Worm (Caenorhabditis elegans) whole organism, late embryonic: ENCODE results near the gene acl-13.

Source experiments
- F13H6.1 ChIP-seq: sonication (generic microtip); optimal IDR thresholded peaks from 2 replicates; lab custom pipeline; 2016; ENCODE audit warnings: missing genetic modification characterization, missing compliant biosample characterization
- T23F11.4 ChIP-seq: fragments of 200-800 bp; sonication (Bioruptor generic); optimal IDR thresholded peaks from 2 replicates; lab custom pipeline; 2018; ENCODE audit warnings: mild to moderate bottlenecking, missing genetic modification characterization, missing compliant biosample characterization
- Y22D7AL.16 ChIP-seq: sonication (generic microtip); optimal IDR thresholded peaks from 2 replicates; lab custom pipeline; 2016; ENCODE audit warnings: missing genetic modification characterization, missing compliant biosample characterization
- ahr-1 ChIP-seq: sonication (generic microtip); optimal IDR thresholded peaks from 2 replicates; lab custom pipeline; 2016; ENCODE audit warnings: missing genetic modification characterization, missing compliant biosample characterization
- ama-1 ChIP-seq: fragments of 150-350 bp; optimal IDR thresholded peaks from 2 replicates; lab custom pipeline; 2014
- ceh-14 ChIP-seq: sonication (generic microtip); optimal IDR thresholded peaks from 2 replicates; lab custom pipeline; 2016; ENCODE audit warnings: missing genotype, missing genetic modification characterization, missing compliant biosample characterization
- ceh-18 ChIP-seq: sonication (generic microtip); optimal IDR thresholded peaks from 2 replicates; lab custom pipeline; 2016; ENCODE audit warnings: missing genetic modification characterization, missing compliant biosample characterization
- ceh-19 ChIP-seq: fragments of 200-800 bp; sonication (Bioruptor generic); optimal IDR thresholded peaks from 2 replicates; lab custom pipeline; 2018; ENCODE audit warnings: mild to moderate bottlenecking, missing genetic modification characterization, missing compliant biosample characterization
- ceh-2 ChIP-seq: sonication (generic microtip); optimal IDR thresholded peaks from 2 replicates; lab custom pipeline; 2016; ENCODE audit warnings: missing genotype, missing genetic modification characterization, missing compliant biosample characterization
- ceh-22 ChIP-seq: sonication (generic microtip); optimal IDR thresholded peaks from 2 replicates; lab custom pipeline; 2017; ENCODE audit warnings: missing biosample characterization, missing genetic modification characterization
- ceh-24 ChIP-seq: sonication (generic microtip); optimal IDR thresholded peaks from 2 replicates; lab custom pipeline; 2016; ENCODE audit warnings: mild to moderate bottlenecking, missing genetic modification characterization, missing compliant biosample characterization
- ceh-34 ChIP-seq: sonication (generic microtip); optimal IDR thresholded peaks from 2 replicates; lab custom pipeline; 2016; ENCODE audit warnings: mild to moderate bottlenecking, missing genetic modification characterization, missing compliant biosample characterization
- ceh-45 ChIP-seq: fragments of 200-800 bp; sonication (Bioruptor generic); IDR thresholded peaks from 2 replicates; pipeline ENCODE4 v1.3.6; 2022; ENCODE audit warnings: missing genetic modification reagents, missing genetic modification characterization, missing compliant biosample characterization
- ceh-48 ChIP-seq: sonication (generic microtip); optimal IDR thresholded peaks from 2 replicates; lab custom pipeline; 2016; ENCODE audit warnings: missing genetic modification characterization, inconsistent platforms, missing compliant biosample characterization
- dmd-4 ChIP-seq: sonication (generic microtip); optimal IDR thresholded peaks from 2 replicates; lab custom pipeline; 2016; ENCODE audit warnings: borderline replicate concordance, missing genetic modification characterization, missing compliant biosample characterization
- dve-1 ChIP-seq: sonication (generic microtip); optimal IDR thresholded peaks from 2 replicates; lab custom pipeline; 2017; ENCODE audit warnings: antibody characterized with exemption, mild to moderate bottlenecking, missing genetic modification characterization, missing compliant biosample characterization
- elt-4 ChIP-seq: sonication (generic microtip); optimal IDR thresholded peaks from 2 replicates; lab custom pipeline; 2016; ENCODE audit warnings: missing genetic modification characterization, missing compliant biosample characterization
- fax-1 ChIP-seq: sonication (generic microtip); optimal IDR thresholded peaks from 2 replicates; lab custom pipeline; 2016; ENCODE audit warnings: missing genotype, missing genetic modification characterization, missing compliant biosample characterization
- fkh-10 ChIP-seq: fragments of 150-350 bp; optimal IDR thresholded peaks from 2 replicates; lab custom pipeline; 2014; ENCODE audit warnings: missing biosample characterization, missing genetic modification reagents, missing genetic modification characterization
- fkh-6 ChIP-seq: sonication (generic microtip); optimal IDR thresholded peaks from 2 replicates; lab custom pipeline; 2016; ENCODE audit warnings: missing genetic modification characterization, missing compliant biosample characterization
- hlh-13 ChIP-seq: fragments of 200-800 bp; sonication (Bioruptor generic); optimal IDR thresholded peaks from 2 replicates; lab custom pipeline; 2018; ENCODE audit warnings: mild to moderate bottlenecking, missing genetic modification characterization, missing compliant biosample characterization
- hlh-15 ChIP-seq: sonication (generic microtip); optimal IDR thresholded peaks from 2 replicates; lab custom pipeline; 2016; ENCODE audit warnings: missing genetic modification characterization, missing compliant biosample characterization
- hlh-6 ChIP-seq: sonication (generic microtip); optimal IDR thresholded peaks from 2 replicates; lab custom pipeline; 2016; ENCODE audit warnings: missing genotype, missing genetic modification characterization, missing compliant biosample characterization
- lim-6 ChIP-seq: sonication (generic microtip); optimal IDR thresholded peaks from 2 replicates; lab custom pipeline; 2016; ENCODE audit warnings: missing genetic modification characterization, missing compliant biosample characterization
- lin-11 ChIP-seq: fragments of 200-800 bp; sonication (Bioruptor generic); optimal IDR thresholded peaks from 2 replicates; lab custom pipeline; 2018; ENCODE audit warnings: mild to moderate bottlenecking, missing genetic modification characterization, missing compliant biosample characterization
- madf-2 ChIP-seq: sonication (generic microtip); optimal IDR thresholded peaks from 2 replicates; lab custom pipeline; 2017; ENCODE audit warnings: missing genetic modification characterization, missing compliant biosample characterization
- mec-3 ChIP-seq: sonication (generic microtip); optimal IDR thresholded peaks from 2 replicates; lab custom pipeline; 2016; ENCODE audit warnings: borderline replicate concordance, missing genetic modification characterization, missing compliant biosample characterization
- nfya-1 ChIP-seq: sonication (generic microtip); optimal IDR thresholded peaks from 2 replicates; lab custom pipeline; 2017; ENCODE audit warnings: missing genetic modification characterization, mild to moderate bottlenecking, missing compliant biosample characterization, antibody characterized with exemption, moderate library complexity
- nhr-232 ChIP-seq: sonication (generic microtip); optimal IDR thresholded peaks from 2 replicates; lab custom pipeline; 2016; ENCODE audit warnings: missing genetic modification characterization, missing compliant biosample characterization
- odd-2 ChIP-seq: sonication (generic microtip); optimal IDR thresholded peaks from 2 replicates; lab custom pipeline; 2017; ENCODE audit warnings: antibody characterized with exemption, mild to moderate bottlenecking, missing genetic modification characterization, missing compliant biosample characterization
- pag-3 ChIP-seq: sonication (generic microtip); optimal IDR thresholded peaks from 2 replicates; lab custom pipeline; 2016; ENCODE audit warnings: missing compliant biosample characterization, missing genetic modification characterization, borderline replicate concordance
- pat-9 ChIP-seq: fragments of 200-800 bp; sonication (Bioruptor generic); optimal IDR thresholded peaks from 2 replicates; lab custom pipeline; 2018; ENCODE audit warnings: mild to moderate bottlenecking, missing genetic modification characterization, moderate library complexity, missing compliant biosample characterization
- pha-4 ChIP-seq: fragments of 150-350 bp; optimal IDR thresholded peaks from 2 replicates; lab custom pipeline; 2018; ENCODE audit warnings: missing biosample characterization, missing genetic modification reagents, missing genetic modification characterization
- pqm-1 ChIP-seq: sonication (generic microtip); optimal IDR thresholded peaks from 2 replicates; lab custom pipeline; 2016; ENCODE audit warnings: missing genetic modification characterization, missing compliant biosample characterization
- pros-1 ChIP-seq: fragments of 150-350 bp; optimal IDR thresholded peaks from 2 replicates; lab custom pipeline; 2014; ENCODE audit warnings: missing biosample characterization, missing genetic modification reagents, missing genetic modification characterization
- ref-2 ChIP-seq: sonication (generic microtip); optimal IDR thresholded peaks from 2 replicates; lab custom pipeline; 2016; ENCODE audit warnings: missing genetic modification characterization, missing compliant biosample characterization
- rnt-1 ChIP-seq: sonication (generic microtip); optimal IDR thresholded peaks from 2 replicates; lab custom pipeline; 2016; ENCODE audit warnings: missing genetic modification characterization, missing compliant biosample characterization
- sdc-2 ChIP-seq: sonication (generic microtip); optimal IDR thresholded peaks from 2 replicates; lab custom pipeline; 2016; ENCODE audit warnings: missing genotype, missing genetic modification characterization, missing compliant biosample characterization
- sox-4 ChIP-seq: sonication (generic microtip); optimal IDR thresholded peaks from 2 replicates; lab custom pipeline; 2017; ENCODE audit warnings: mild to moderate bottlenecking, missing genetic modification characterization, inconsistent platforms, missing compliant biosample characterization
- syd-9 ChIP-seq: sonication (generic microtip); optimal IDR thresholded peaks from 2 replicates; lab custom pipeline; 2016; ENCODE audit warnings: mild to moderate bottlenecking, missing genetic modification characterization, moderate library complexity, missing compliant biosample characterization
- tbx-2 ChIP-seq: sonication (generic microtip); optimal IDR thresholded peaks from 2 replicates; lab custom pipeline; 2016; ENCODE audit warnings: missing genetic modification characterization, missing compliant biosample characterization
- tbx-7 ChIP-seq: sonication (generic microtip); optimal IDR thresholded peaks from 2 replicates; lab custom pipeline; 2016; ENCODE audit warnings: missing genotype, missing genetic modification characterization, missing compliant biosample characterization
- ttx-3 ChIP-seq: sonication (generic microtip); optimal IDR thresholded peaks from 2 replicates; lab custom pipeline; 2016; ENCODE audit warnings: missing genetic modification reagents, missing genetic modification characterization, missing compliant biosample characterization
- unc-3 ChIP-seq, 2 experiments: fragments of 200-800 bp in 1 of 2; sonication (Bioruptor generic) in 1 of 2; sonication (generic microtip) in 1 of 2; conservative IDR thresholded peaks in 1 of 2; optimal IDR thresholded peaks in 1 of 2; 2 replicates each; pipeline versions ENCODE4 v1.3.6 to Lab custom; 2016 to 2022; ENCODE audit warnings: missing compliant biosample characterization in 2 of 2, missing genetic modification characterization in 2 of 2, missing genetic modification reagents in 1 of 2
- unc-55 ChIP-seq: sonication (generic microtip); optimal IDR thresholded peaks from 2 replicates; lab custom pipeline; 2017; ENCODE audit warnings: missing biosample characterization, missing genetic modification reagents, missing genetic modification characterization
- unc-86 ChIP-seq: sonication (generic microtip); optimal IDR thresholded peaks from 2 replicates; lab custom pipeline; 2016; ENCODE audit warnings: missing genetic modification characterization, missing compliant biosample characterization
- zip-5 ChIP-seq: sonication (generic microtip); optimal IDR thresholded peaks from 2 replicates; lab custom pipeline; 2016; ENCODE audit warnings: missing genetic modification characterization, missing compliant biosample characterization

The acl-13 gene

ce11 chrIV:12408625-12409024 is 1.6 kb upstream of the acl-13 start, which contains the start of gene dsb-1:
TSS of gene dsb-1 (plus strand) at chrIV:12408925.
- TF ChIP-seq tbx-7 (tag; lab: Kevin White, UChicago) (no peak), ahr-1 (tag; lab: Kevin White, UChicago) (no peak), ceh-45 (GFP tag; lab: Robert Waterston, UW) (no peak), ttx-3 (tag; lab: Kevin White, UChicago) (no peak), hlh-6 (tag; lab: Kevin White, UChicago) (no peak), zip-5 (tag; lab: Kevin White, UChicago) (no peak), dmd-4 (no peak), fkh-10 (GFP tag; lab: Kevin White, UChicago) (no peak), ceh-22 (tag; lab: Kevin White, UChicago) (no peak), hlh-13 (GFP tag; lab: Kevin White, UChicago) (no peak), syd-9 (tag; lab: Kevin White, UChicago) (no peak), ceh-24 (tag; lab: Kevin White, UChicago) (no peak), ceh-18 (tag; lab: Kevin White, UChicago) (no peak), lim-6 (tag; lab: Kevin White, UChicago) (no peak), hlh-15 (tag; lab: Kevin White, UChicago) (no peak)

DNA sequence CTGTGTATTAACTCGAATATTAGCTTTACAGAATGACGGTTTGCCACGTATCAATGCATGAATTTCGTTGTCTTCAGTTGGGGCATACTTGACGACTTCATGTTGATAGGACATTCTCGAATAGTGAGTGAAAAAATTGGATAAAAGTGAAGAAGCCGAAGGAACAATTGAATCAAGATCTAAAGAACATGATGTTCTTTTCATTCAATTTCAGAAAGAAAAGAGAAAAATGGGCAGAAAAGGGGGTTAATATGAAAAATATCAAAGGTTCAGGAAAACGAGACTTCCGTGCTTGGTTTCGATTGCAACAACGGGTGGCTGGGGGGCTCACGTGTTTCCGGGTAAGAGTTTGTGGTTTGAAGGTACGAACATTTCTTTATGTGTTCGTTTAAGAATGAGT is 4.3 kb downstream of the acl-13 start:
- TF ChIP-seq nhr-232 = no peak

ce11 chrIV:12416629-12417404 is 6.5 kb downstream of the acl-13 start:
- no peak for TF ChIP-seq ceh-18 (tag; lab: Kevin White, UChicago)
- peak; percentile 22 for TF ChIP-seq dve-1
- no peak for TF ChIP-seq rnt-1 (tag; lab: Kevin White, UChicago)
- no peak for TF ChIP-seq madf-2 (tag; lab: Kevin White, UChicago)
- no peak for TF ChIP-seq ahr-1 (tag; lab: Kevin White, UChicago)
- TF ChIP-seq unc-3 (GFP tag; conservative IDR thresholded peaks at IDR 0.05; lab: Robert Waterston, UW) = no peak
- no peak for TF ChIP-seq unc-3 (tag; optimal IDR thresholded peaks at IDR 0.05; lab: Kevin White, UChicago)
- TF ChIP-seq nhr-232 = peak; percentile 8
- no peak for TF ChIP-seq nfya-1 (tag; lab: Kevin White, UChicago)
- TF ChIP-seq ama-1 (lab: Kevin White, UChicago) = no peak
- TF ChIP-seq odd-2 (tag; lab: Kevin White, UChicago) = no peak
- no peak for TF ChIP-seq fkh-10 (GFP tag; lab: Kevin White, UChicago)
- peak; percentile 46 for TF ChIP-seq ceh-19 (GFP tag; lab: Kevin White, UChicago)
- no peak for TF ChIP-seq ceh-34 (tag; lab: Kevin White, UChicago)
- no peak for TF ChIP-seq Y22D7AL.16 (tag; lab: Kevin White, UChicago)
- TF ChIP-seq unc-55 (GFP tag; lab: Kevin White, UChicago) = no peak
- TF ChIP-seq ceh-2 (tag; lab: Kevin White, UChicago) = no peak
- TF ChIP-seq zip-5 (tag; lab: Kevin White, UChicago) = no peak
- no peak for TF ChIP-seq T23F11.4 (GFP tag; lab: Kevin White, UChicago)
- no peak for TF ChIP-seq tbx-2 (tag; lab: Kevin White, UChicago)
- TF ChIP-seq ceh-48 (tag; lab: Kevin White, UChicago) = no peak
- TF ChIP-seq lin-11 (tag; lab: Kevin White, UChicago) = no peak
- TF ChIP-seq pag-3 (tag; lab: Kevin White, UChicago) = no peak
- no peak for TF ChIP-seq ref-2 (tag; lab: Kevin White, UChicago)
- TF ChIP-seq syd-9 (tag; lab: Kevin White, UChicago) = no peak
- TF ChIP-seq pha-4 (tag; lab: Kevin White, UChicago) = no peak
- TF ChIP-seq pros-1 (tag; lab: Kevin White, UChicago) = no peak
- no peak for TF ChIP-seq unc-86 (tag; lab: Kevin White, UChicago)
- no peak for TF ChIP-seq sdc-2 (tag; lab: Kevin White, UChicago)
- no peak for TF ChIP-seq pqm-1 (tag; lab: Kevin White, UChicago)
- no peak for TF ChIP-seq fax-1
- no peak for TF ChIP-seq fkh-6 (tag; lab: Kevin White, UChicago)
- TF ChIP-seq elt-4 = no peak
- no peak for TF ChIP-seq pat-9 (tag; lab: Kevin White, UChicago)
- TF ChIP-seq hlh-13 (GFP tag; lab: Kevin White, UChicago) = peak; percentile 31
- no peak for TF ChIP-seq sox-4
- TF ChIP-seq ceh-14 = no peak
- no peak for TF ChIP-seq F13H6.1
- TF ChIP-seq mec-3 (tag; lab: Kevin White, UChicago) = no peak
